Fruit fly (Drosophila melanogaster) whole organism, prepupa: Measurements from ENCODE around the gene Xpac.
A peak's percentile ranks its signal among the peaks of the same experiment; 100 is the strongest.

ENCODE experiments used
- Blimp-1 ChIP-seq: fragments of 200-800 bp; sonication (Bioruptor generic); optimal IDR thresholded peaks from 3 replicates; lab custom pipeline; 2017; ENCODE audit warnings: missing biosample characterization, missing genetic modification characterization, mild to moderate bottlenecking, moderate library complexity, missing genetic modification reagents
- CG10631 ChIP-seq: fragments of 200-800 bp; sonication (Bioruptor generic); optimal IDR thresholded peaks from 2 replicates; lab custom pipeline; 2016; ENCODE audit warnings: missing biosample characterization, missing genetic modification characterization
- CG11294 ChIP-seq: fragments of 200-800 bp; sonication (Bioruptor generic); IDR thresholded peaks from 2 replicates; pipeline ENCODE4 v1.3.6; 2022; ENCODE audit warnings: missing biosample characterization, missing genetic modification characterization
- CG11762 ChIP-seq: fragments of 200-800 bp; sonication (Bioruptor generic); optimal IDR thresholded peaks from 3 replicates; lab custom pipeline; 2016; ENCODE audit warnings: missing biosample characterization, missing genetic modification characterization; ENCODE audit not compliant: insufficient read depth
- CG11902 ChIP-seq: fragments of 200-800 bp; sonication (Bioruptor generic); optimal IDR thresholded peaks from 3 replicates; lab custom pipeline; 2016; ENCODE audit warnings: missing biosample characterization, missing genetic modification characterization
- CG15336 ChIP-seq: fragments of 200-800 bp; sonication (Bioruptor generic); IDR thresholded peaks from 2 replicates; pipeline ENCODE4 v1.3.6; 2022; ENCODE audit warnings: missing biosample characterization, missing genetic modification characterization
- CG16779 ChIP-seq: fragments of 200-800 bp; sonication (Bioruptor generic); optimal IDR thresholded peaks from 3 replicates; lab custom pipeline; 2017; ENCODE audit warnings: missing biosample characterization, mild to moderate bottlenecking, missing genetic modification characterization
- CG3032 ChIP-seq: fragments of 200-800 bp; optimal IDR thresholded peaks from 2 replicates; lab custom pipeline; 2019; ENCODE audit warnings: missing biosample characterization, mild to moderate bottlenecking, missing genetic modification characterization, moderate library complexity
- CG31627 ChIP-seq: fragments of 200-800 bp; sonication (Bioruptor generic); optimal IDR thresholded peaks from 3 replicates; lab custom pipeline; 2016; ENCODE audit warnings: missing biosample characterization, missing genetic modification characterization
- CG32006 ChIP-seq: fragments of 200-800 bp; sonication (Bioruptor generic); optimal IDR thresholded peaks from 3 replicates; lab custom pipeline; 2017; ENCODE audit warnings: missing biosample characterization, mild to moderate bottlenecking, missing genetic modification characterization
- CG3919 ChIP-seq: fragments of 200-800 bp; sonication (Bioruptor generic); optimal IDR thresholded peaks from 3 replicates; lab custom pipeline; 2016; ENCODE audit warnings: missing biosample characterization, missing genetic modification characterization
- CG4318 ChIP-seq: fragments of 200-800 bp; sonication (Bioruptor generic); optimal IDR thresholded peaks from 3 replicates; lab custom pipeline; 2017; ENCODE audit warnings: missing biosample characterization, mild to moderate bottlenecking, missing genetic modification characterization
- CG6163 ChIP-seq: fragments of 200-800 bp; sonication (Bioruptor generic); IDR thresholded peaks from 3 replicates; pipeline ENCODE4 v1.3.6; 2022; ENCODE audit warnings: missing biosample characterization, missing genetic modification characterization
- CG6792 ChIP-seq: fragments of 200-800 bp; sonication (Bioruptor generic); optimal IDR thresholded peaks from 3 replicates; lab custom pipeline; 2016; ENCODE audit warnings: missing biosample characterization, missing genetic modification characterization
- CG6808 ChIP-seq: fragments of 200-800 bp; sonication (Bioruptor generic); optimal IDR thresholded peaks from 3 replicates; lab custom pipeline; 2017; ENCODE audit warnings: missing biosample characterization, missing genetic modification characterization, mild to moderate bottlenecking, moderate library complexity, missing genetic modification reagents
- CG6854 ChIP-seq: fragments of 200-800 bp; sonication (Bioruptor generic); optimal IDR thresholded peaks from 2 replicates; lab custom pipeline; 2017; ENCODE audit warnings: missing biosample characterization, mild to moderate bottlenecking, missing genetic modification characterization
- CG7368 ChIP-seq: fragments of 200-800 bp; sonication (Bioruptor generic); optimal IDR thresholded peaks from 3 replicates; lab custom pipeline; 2016; ENCODE audit warnings: missing biosample characterization, missing genetic modification characterization
- CG8119 ChIP-seq: fragments of 200-800 bp; sonication (Bioruptor generic); IDR thresholded peaks from 3 replicates; pipeline ENCODE4 v1.3.6; 2022; ENCODE audit warnings: missing biosample characterization, missing genetic modification characterization
- CG8319 ChIP-seq: fragments of 200-800 bp; sonication (Bioruptor generic); optimal IDR thresholded peaks from 3 replicates; lab custom pipeline; 2016; ENCODE audit warnings: missing biosample characterization, missing genetic modification characterization
- CG8632 ChIP-seq: fragments of 200-800 bp; sonication (Bioruptor generic); optimal IDR thresholded peaks from 3 replicates; lab custom pipeline; 2016; ENCODE audit warnings: missing biosample characterization, missing genetic modification characterization
- CG9139 ChIP-seq: fragments of 200-800 bp; sonication (Bioruptor generic); optimal IDR thresholded peaks from 3 replicates; lab custom pipeline; 2017; ENCODE audit warnings: missing biosample characterization, mild to moderate bottlenecking, missing genetic modification characterization
- Eip75B ChIP-seq: fragments of 200-800 bp; sonication (Bioruptor generic); optimal IDR thresholded peaks from 3 replicates; lab custom pipeline; 2016; ENCODE audit warnings: missing biosample characterization, missing genetic modification characterization
- Eip93F ChIP-seq: fragments of 200-800 bp; sonication (Bioruptor generic); optimal IDR thresholded peaks from 2 replicates; lab custom pipeline; 2016; ENCODE audit warnings: missing biosample characterization, mild to moderate bottlenecking, missing genetic modification characterization
- Ets21C ChIP-seq: fragments of 200-800 bp; sonication (Bioruptor generic); optimal IDR thresholded peaks from 3 replicates; lab custom pipeline; 2016; ENCODE audit warnings: missing biosample characterization, missing genetic modification characterization
- Gug ChIP-seq: fragments of 200-800 bp; sonication (Bioruptor generic); IDR thresholded peaks from 2 replicates; pipeline ENCODE4 v1.3.6; 2022; ENCODE audit warnings: missing biosample characterization, missing genetic modification characterization
- Hr4 ChIP-seq: fragments of 200-800 bp; sonication (Bioruptor generic); optimal IDR thresholded peaks from 3 replicates; lab custom pipeline; 2016; ENCODE audit warnings: missing biosample characterization, missing genetic modification characterization
- Lpt ChIP-seq: fragments of 200-800 bp; sonication (Bioruptor generic); optimal IDR thresholded peaks from 3 replicates; lab custom pipeline; 2016; ENCODE audit warnings: missing biosample characterization, missing genetic modification characterization
- Met ChIP-seq: fragments of 200-800 bp; sonication (Bioruptor generic); optimal IDR thresholded peaks from 3 replicates; lab custom pipeline; 2016; ENCODE audit warnings: missing biosample characterization, missing genetic modification characterization
- OdsH ChIP-seq: fragments of 200-800 bp; sonication (Bioruptor generic); optimal IDR thresholded peaks from 3 replicates; lab custom pipeline; 2016; ENCODE audit warnings: missing biosample characterization, missing genetic modification characterization
- Smox ChIP-seq: fragments of 200-800 bp; sonication (Bioruptor generic); optimal IDR thresholded peaks from 3 replicates; lab custom pipeline; 2016; ENCODE audit warnings: missing biosample characterization, missing genetic modification characterization
- Sox102F ChIP-seq: fragments of 200-800 bp; sonication (Bioruptor generic); optimal IDR thresholded peaks from 2 replicates; lab custom pipeline; 2016; ENCODE audit warnings: missing biosample characterization, mild to moderate bottlenecking, missing genetic modification characterization
- Sox14 ChIP-seq: fragments of 200-800 bp; sonication (Bioruptor generic); optimal IDR thresholded peaks from 3 replicates; lab custom pipeline; 2016; ENCODE audit warnings: missing biosample characterization, missing genetic modification characterization
- Sox15 ChIP-seq: fragments of 200-800 bp; sonication (Bioruptor generic); optimal IDR thresholded peaks from 3 replicates; lab custom pipeline; 2016; ENCODE audit warnings: missing biosample characterization, missing genetic modification characterization
- acj6 ChIP-seq: fragments of 200-800 bp; sonication (Bioruptor generic); optimal IDR thresholded peaks from 3 replicates; lab custom pipeline; 2016; ENCODE audit warnings: missing biosample characterization, missing genetic modification characterization
- dac ChIP-seq: fragments of 200-800 bp; sonication (Bioruptor generic); optimal IDR thresholded peaks from 2 replicates; lab custom pipeline; 2017; ENCODE audit warnings: missing biosample characterization, mild to moderate bottlenecking, missing genetic modification characterization
- dsx ChIP-seq: fragments of 200-800 bp; optimal IDR thresholded peaks from 3 replicates; lab custom pipeline; 2019; ENCODE audit warnings: missing biosample characterization, mild to moderate bottlenecking, missing genetic modification characterization, moderate library complexity; ENCODE audit not compliant: poor library complexity, severe bottlenecking
- eg ChIP-seq: fragments of 200-800 bp; sonication (Bioruptor generic); IDR thresholded peaks from 3 replicates; pipeline ENCODE4 v1.3.6; 2022; ENCODE audit warnings: missing biosample characterization, missing genetic modification characterization
- esn ChIP-seq: fragments of 200-800 bp; sonication (Bioruptor generic); optimal IDR thresholded peaks from 2 replicates; lab custom pipeline; 2016; ENCODE audit warnings: missing biosample characterization, mild to moderate bottlenecking, missing genetic modification characterization, moderate library complexity
- fkh ChIP-seq: fragments of 200-800 bp; sonication (Bioruptor generic); optimal IDR thresholded peaks from 3 replicates; lab custom pipeline; 2017; ENCODE audit warnings: missing biosample characterization, mild to moderate bottlenecking, missing genetic modification characterization, moderate library complexity
- net ChIP-seq: fragments of 200-800 bp; sonication (Bioruptor generic); optimal IDR thresholded peaks from 3 replicates; lab custom pipeline; 2016; ENCODE audit warnings: missing biosample characterization, missing genetic modification characterization
- pdm3 ChIP-seq: fragments of 200-800 bp; sonication (Bioruptor generic); optimal IDR thresholded peaks from 3 replicates; lab custom pipeline; 2016; ENCODE audit warnings: missing biosample characterization, missing genetic modification characterization
- salr ChIP-seq, 2 experiments: fragments of 200-800 bp; sonication (Bioruptor generic); optimal IDR thresholded peaks; 3 replicates each; lab custom pipeline; 2016 to 2018; ENCODE audit warnings: missing biosample characterization in 2 of 2, missing genetic modification characterization in 2 of 2, mild to moderate bottlenecking in 1 of 2
- spab ChIP-seq: fragments of 200-800 bp; sonication (Bioruptor generic); optimal IDR thresholded peaks from 2 replicates; lab custom pipeline; 2017; ENCODE audit warnings: missing biosample characterization, mild to moderate bottlenecking, missing genetic modification characterization, missing genetic modification reagents
- ss ChIP-seq, 2 experiments: fragments of 200-800 bp; sonication (Bioruptor generic); optimal IDR thresholded peaks; 2 replicates in 1 of 2; 3 replicates in 1 of 2; lab custom pipeline; 2017 to 2018; ENCODE audit warnings: mild to moderate bottlenecking in 2 of 2, missing biosample characterization in 2 of 2, missing genetic modification characterization in 2 of 2, moderate library complexity in 1 of 2
- svp ChIP-seq: fragments of 200-800 bp; sonication (Bioruptor generic); peaks from one replicate; lab custom pipeline; 2016; ENCODE audit warnings: missing biosample characterization, missing genetic modification characterization
- topi ChIP-seq: fragments of 200-800 bp; sonication (Bioruptor generic); optimal IDR thresholded peaks from 3 replicates; lab custom pipeline; 2016; ENCODE audit warnings: missing biosample characterization, missing genetic modification characterization
- vri ChIP-seq: fragments of 200-800 bp; sonication (Bioruptor generic); optimal IDR thresholded peaks from 3 replicates; lab custom pipeline; 2016; ENCODE audit warnings: missing biosample characterization, mild to moderate bottlenecking, missing genetic modification characterization

The Xpac gene

dm6 chrX:4108612-4109173, 4.7 kb upstream of the Xpac start (continued):
- TF ChIP-seq acj6 (no peak), OdsH (GFP tag; lab: Kevin White, UChicago) (no peak), CG32006 (GFP tag; lab: Kevin White, UChicago) (no peak), esn (no peak), dsx (GFP tag; lab: Kevin White, UChicago) (peak; percentile 32), CG4318 (GFP tag; lab: Kevin White, UChicago) (no peak), CG8632 (GFP tag; lab: Kevin White, UChicago) (no peak), CG11294 (GFP tag; lab: Robert Waterston, UW) (no peak), pdm3 (GFP tag; lab: Kevin White, UChicago) (no peak), CG8319 (GFP tag; lab: Kevin White, UChicago) (no peak), Sox14 (peak; percentile 53), net (GFP tag; lab: Kevin White, UChicago) (no peak), fkh (GFP tag; lab: Kevin White, UChicago) (no peak), CG11762 (GFP tag; lab: Kevin White, UChicago) (no peak), dac (GFP tag; lab: Kevin White, UChicago) (no peak), Sox15 (GFP tag; lab: Kevin White, UChicago) (no peak), Smox (no peak), vri (GFP tag; lab: Kevin White, UChicago) (peak; percentile 38), Ets21C (GFP tag; lab: Kevin White, UChicago) (no peak), Eip75B (GFP tag; lab: Kevin White, UChicago) (peak; percentile 4), Hr4 (GFP tag; lab: Kevin White, UChicago) (no peak), CG3919 (GFP tag; lab: Kevin White, UChicago) (no peak)

- peak; percentile 58 for TF ChIP-seq CG6808 (GFP tag; lab: Kevin White, UChicago)
- TF ChIP-seq Lpt (GFP tag; lab: Kevin White, UChicago): no peak
- TF ChIP-seq CG7368 (GFP tag; lab: Kevin White, UChicago): peak; percentile 26
- peak in 1 of 2 experiments; percentile 32 for TF ChIP-seq salr (GFP tag; optimal IDR thresholded peaks at IDR 0.05; lab: Kevin White, UChicago)
- peak; percentile 35 for TF ChIP-seq net (GFP tag; lab: Kevin White, UChicago)
- no peak for TF ChIP-seq Sox102F (GFP tag; lab: Kevin White, UChicago)
- TF ChIP-seq CG16779 (tag; lab: Kevin White, UChicago): no peak
- TF ChIP-seq Smox: no peak
- no peak for TF ChIP-seq CG8319 (GFP tag; lab: Kevin White, UChicago)
- TF ChIP-seq vri (GFP tag; lab: Kevin White, UChicago): no peak
- peak; percentile 51 for TF ChIP-seq pdm3 (GFP tag; lab: Kevin White, UChicago)
- TF ChIP-seq Gug (GFP tag; lab: Robert Waterston, UW): no peak
- TF ChIP-seq CG6163 (GFP tag; lab: Robert Waterston, UW): no peak
- TF ChIP-seq CG9139 (GFP tag; lab: Kevin White, UChicago): no peak
- TF ChIP-seq eg (GFP tag; lab: Robert Waterston, UW): no peak
- TF ChIP-seq CG11902: no peak
- TF ChIP-seq CG8119 (GFP tag; lab: Robert Waterston, UW): peak; percentile 34; the same call in 1 of the 3 replicates
- peak; percentile 41 for TF ChIP-seq CG10631 (GFP tag; lab: Kevin White, UChicago)
- TF ChIP-seq CG31627 (GFP tag; lab: Kevin White, UChicago): no peak
- TF ChIP-seq svp (GFP tag; lab: Kevin White, UChicago): no peak
- no peak for TF ChIP-seq CG11294 (GFP tag; lab: Robert Waterston, UW)
- peak; percentile 19 for TF ChIP-seq topi (GFP tag; lab: Kevin White, UChicago)
- no peak for TF ChIP-seq fkh (GFP tag; lab: Kevin White, UChicago)
- no peak for TF ChIP-seq CG6854 (GFP tag; lab: Kevin White, UChicago)
- peak; percentile 9 for TF ChIP-seq spab
- peak; percentile 39 to 77 for TF ChIP-seq ss (GFP tag; optimal IDR thresholded peaks at IDR 0.05; lab: Kevin White, UChicago)
- no peak for TF ChIP-seq Sox14
- TF ChIP-seq CG15336 (GFP tag; lab: Robert Waterston, UW): no peak
- TF ChIP-seq CG4318 (GFP tag; lab: Kevin White, UChicago): peak; percentile 43
- TF ChIP-seq Met (GFP tag; lab: Kevin White, UChicago): no peak
- TF ChIP-seq esn: no peak
- TF ChIP-seq Eip93F (GFP tag; lab: Kevin White, UChicago): no peak
- TF ChIP-seq Ets21C (GFP tag; lab: Kevin White, UChicago): no peak
- TF ChIP-seq Eip75B (GFP tag; lab: Kevin White, UChicago): peak; percentile 14
- TF ChIP-seq dsx (GFP tag; lab: Kevin White, UChicago): no peak
- peak; percentile 6 for TF ChIP-seq CG6792
- TF ChIP-seq Blimp-1 (GFP tag; lab: Kevin White, UChicago): no peak
- TF ChIP-seq CG32006 (GFP tag; lab: Kevin White, UChicago): peak; percentile 82
- TF ChIP-seq CG3032 (tag; lab: Kevin White, UChicago): peak; percentile 59
These were observed 4.1 kb upstream of the Xpac start for dm6 chrX:4108114-4108439.
